Worm (Caenorhabditis elegans) whole organism, L4 larva: ENCODE measurements around the gene mex-5.
A peak's percentile ranks its signal among the peaks of the same experiment; 100 is the strongest.

Source experiments
- D1046.2 ChIP-seq: fragments of 200-800 bp; sonication (Bioruptor generic); IDR thresholded peaks from 2 replicates; pipeline ENCODE4 v1.3.6; 2022; ENCODE audit warnings: missing genetic modification characterization, missing compliant biosample characterization
- F10B5.3 ChIP-seq: sonication (generic microtip); optimal IDR thresholded peaks from 2 replicates; lab custom pipeline; 2016; ENCODE audit warnings: mild to moderate bottlenecking, missing genetic modification characterization, missing compliant biosample characterization
- F26F4.8 ChIP-seq: fragments of 200-800 bp; sonication (Bioruptor generic); conservative IDR thresholded peaks from 2 replicates; pipeline ENCODE4 v1.3.6; 2022; ENCODE audit warnings: missing genetic modification characterization, missing compliant biosample characterization
- F37D6.2 ChIP-seq: sonication (generic microtip); optimal IDR thresholded peaks from 2 replicates; lab custom pipeline; 2016; ENCODE audit warnings: mild to moderate bottlenecking, missing genetic modification characterization, missing compliant biosample characterization
- F44E2.7 ChIP-seq: fragments of 200-800 bp; sonication (Bioruptor generic); IDR thresholded peaks from 2 replicates; pipeline ENCODE4 v2.1.2; 2022; ENCODE audit warnings: missing genetic modification characterization, missing compliant biosample characterization
- T20F7.1 ChIP-seq: fragments of 200-800 bp; sonication (Bioruptor generic); optimal IDR thresholded peaks from 2 replicates; lab custom pipeline; 2018; ENCODE audit warnings: mild to moderate bottlenecking, missing genetic modification characterization, missing compliant biosample characterization
- Y5F2A.4 ChIP-seq: fragments of 200-800 bp; sonication (Bioruptor generic); optimal IDR thresholded peaks from 2 replicates; lab custom pipeline; 2018; ENCODE audit warnings: mild to moderate bottlenecking, missing genetic modification characterization, missing compliant biosample characterization
- Y75B8A.6 ChIP-seq: fragments of 200-800 bp; sonication (Bioruptor generic); IDR thresholded peaks from 2 replicates; pipeline ENCODE4 v1.3.6; 2022; ENCODE audit warnings: missing genetic modification reagents, missing genetic modification characterization, missing compliant biosample characterization
- aly-2 ChIP-seq: sonication (generic microtip); optimal IDR thresholded peaks from 2 replicates; lab custom pipeline; 2018; ENCODE audit warnings: missing biosample characterization, missing genetic modification characterization
- ceh-20 ChIP-seq: fragments of 200-800 bp; sonication (Bioruptor generic); IDR thresholded peaks from 2 replicates; pipeline ENCODE4 v1.3.6; 2022; ENCODE audit warnings: missing genetic modification reagents, missing genetic modification characterization, missing compliant biosample characterization
- ceh-28 ChIP-seq: fragments of 150-350 bp; optimal IDR thresholded peaks from 2 replicates; lab custom pipeline; 2014; ENCODE audit warnings: missing biosample characterization, missing genetic modification reagents, missing genetic modification characterization
- ceh-44 ChIP-seq: fragments of 200-800 bp; sonication (Bioruptor generic); IDR thresholded peaks from 2 replicates; pipeline ENCODE4 v1.3.6; 2022; ENCODE audit warnings: missing genetic modification reagents, missing genetic modification characterization, missing compliant biosample characterization
- ceh-82 ChIP-seq: sonication (generic microtip); optimal IDR thresholded peaks from 2 replicates; lab custom pipeline; 2017; ENCODE audit warnings: missing biosample characterization, missing genetic modification characterization
- ces-1 ChIP-seq: fragments of 150-350 bp; sonication (generic microtip); optimal IDR thresholded peaks from 4 replicates; lab custom pipeline; 2014; ENCODE audit warnings: missing biosample characterization, missing genetic modification reagents, missing genetic modification characterization
- ctbp-1 ChIP-seq: fragments of 200-800 bp; sonication (Bioruptor generic); IDR thresholded peaks from 2 replicates; pipeline ENCODE4 v1.3.6; 2022; ENCODE audit warnings: missing genetic modification reagents, missing genetic modification characterization, missing compliant biosample characterization
- daf-12 ChIP-seq: fragments of 150-350 bp; optimal IDR thresholded peaks from 2 replicates; lab custom pipeline; 2014; ENCODE audit warnings: missing biosample characterization, missing genetic modification reagents, missing genetic modification characterization
- daf-8 ChIP-seq: fragments of 200-800 bp; sonication (Bioruptor generic); IDR thresholded peaks from 2 replicates; pipeline ENCODE4 v1.3.6; 2022; ENCODE audit warnings: missing genetic modification characterization, missing compliant biosample characterization
- dmd-8 ChIP-seq: fragments of 200-800 bp; sonication (Bioruptor generic); IDR thresholded peaks from 2 replicates; pipeline ENCODE4 v1.3.6; 2022; ENCODE audit warnings: missing genetic modification characterization, missing compliant biosample characterization
- dmd-9 ChIP-seq: fragments of 200-800 bp; sonication (Bioruptor generic); IDR thresholded peaks from 2 replicates; pipeline ENCODE4 v1.3.6; 2022; ENCODE audit warnings: missing genetic modification reagents, missing genetic modification characterization, missing compliant biosample characterization
- egl-27 ChIP-seq: sonication (generic microtip); optimal IDR thresholded peaks from 3 replicates; lab custom pipeline; 2017; ENCODE audit warnings: missing biosample characterization, missing genetic modification reagents, missing genetic modification characterization
- egl-43 ChIP-seq: fragments of 200-800 bp; sonication (Bioruptor generic); IDR thresholded peaks from 2 replicates; pipeline ENCODE4 v1.3.6; 2022; ENCODE audit warnings: missing genetic modification reagents, missing genetic modification characterization, missing compliant biosample characterization
- fkh-10 ChIP-seq: fragments of 150-350 bp; optimal IDR thresholded peaks from 2 replicates; lab custom pipeline; 2014; ENCODE audit warnings: missing biosample characterization, missing genetic modification reagents, missing genetic modification characterization
- fos-1 ChIP-seq: fragments of 150-350 bp; optimal IDR thresholded peaks from 2 replicates; lab custom pipeline; 2014; ENCODE audit warnings: missing biosample characterization, missing genetic modification characterization
- hif-1 ChIP-seq, 2 experiments: sonication (generic microtip); optimal IDR thresholded peaks; 2 replicates each; lab custom pipeline; 2016 to 2017; ENCODE audit warnings: missing compliant biosample characterization in 2 of 2, missing genetic modification characterization in 2 of 2, missing genetic modification reagents in 2 of 2, missing genotype in 2 of 2, mild to moderate bottlenecking in 1 of 2
- hmg-1.1 ChIP-seq: fragments of 200-800 bp; sonication (Bioruptor generic); IDR thresholded peaks from 2 replicates; pipeline ENCODE4 v1.3.6; 2022; ENCODE audit warnings: missing genetic modification reagents, missing genetic modification characterization, missing compliant biosample characterization
- jun-1 ChIP-seq: fragments of 150-350 bp; optimal IDR thresholded peaks from 2 replicates; lab custom pipeline; 2014; ENCODE audit warnings: missing biosample characterization, missing genetic modification reagents, missing genetic modification characterization
- lim-7 ChIP-seq: fragments of 200-800 bp; sonication (Bioruptor generic); IDR thresholded peaks from 2 replicates; pipeline ENCODE4 v1.3.6; 2022; ENCODE audit warnings: missing genetic modification characterization, missing compliant biosample characterization
- lin-13 ChIP-seq: fragments of 150-350 bp; optimal IDR thresholded peaks from 2 replicates; lab custom pipeline; 2014; ENCODE audit warnings: missing biosample characterization, missing genetic modification reagents, missing genetic modification characterization
- lin-29 ChIP-seq: fragments of 200-800 bp; sonication (Bioruptor generic); IDR thresholded peaks from 2 replicates; pipeline ENCODE4 v1.3.6; 2022; ENCODE audit warnings: missing genetic modification reagents, missing genetic modification characterization, missing compliant biosample characterization
- lin-39 ChIP-seq: fragments of 150-350 bp; optimal IDR thresholded peaks from 2 replicates; lab custom pipeline; 2014; ENCODE audit warnings: missing biosample characterization, missing genetic modification reagents, missing genetic modification characterization
- lir-3 ChIP-seq: sonication (generic microtip); optimal IDR thresholded peaks from 2 replicates; lab custom pipeline; 2016; ENCODE audit warnings: mild to moderate bottlenecking, missing genetic modification characterization, missing compliant biosample characterization
- madf-5 ChIP-seq, 2 experiments: fragments of 200-800 bp; sonication (Bioruptor generic); IDR thresholded peaks; 2 replicates each; pipeline ENCODE4 v1.3.6; 2022; ENCODE audit warnings: missing compliant biosample characterization in 2 of 2, missing genetic modification characterization in 2 of 2
- madf-9 ChIP-seq: fragments of 200-800 bp; sonication (Bioruptor generic); conservative IDR thresholded peaks from 2 replicates; pipeline ENCODE4 v1.3.6; 2022; ENCODE audit warnings: missing genetic modification reagents, missing genetic modification characterization, missing compliant biosample characterization
- mdl-1 ChIP-seq, 2 experiments: fragments of 150-350 bp in 1 of 2; sonication (generic microtip) in 1 of 2; optimal IDR thresholded peaks; 2 replicates each; lab custom pipeline; 2014 to 2017; ENCODE audit warnings: missing biosample characterization in 2 of 2, missing genetic modification characterization in 2 of 2
- mep-1 ChIP-seq: fragments of 150-350 bp; sonication (generic microtip); optimal IDR thresholded peaks from 3 replicates; lab custom pipeline; 2014; ENCODE audit warnings: missing biosample characterization, missing genetic modification characterization
- mxl-3 ChIP-seq: fragments of 200-800 bp; sonication (Bioruptor generic); optimal IDR thresholded peaks from 2 replicates; lab custom pipeline; 2018; ENCODE audit warnings: mild to moderate bottlenecking, missing genetic modification characterization, missing compliant biosample characterization
- nhr-10 ChIP-seq: fragments of 150-350 bp; optimal IDR thresholded peaks from 2 replicates; lab custom pipeline; 2014; ENCODE audit warnings: missing biosample characterization, missing genetic modification characterization
- nhr-25 ChIP-seq: sonication (generic microtip); optimal IDR thresholded peaks from 2 replicates; lab custom pipeline; 2017; ENCODE audit warnings: missing genetic modification characterization, mild to moderate bottlenecking, missing compliant biosample characterization, antibody characterized with exemption, moderate library complexity, borderline replicate concordance; ENCODE audit not compliant: insufficient read depth
- nhr-41 ChIP-seq: fragments of 200-800 bp; sonication (Bioruptor generic); IDR thresholded peaks from 2 replicates; pipeline ENCODE4 v1.3.6; 2022; ENCODE audit warnings: missing genetic modification reagents, missing genetic modification characterization, missing compliant biosample characterization
- nhr-42 ChIP-seq: fragments of 200-800 bp; sonication (Bioruptor generic); IDR thresholded peaks from 2 replicates; pipeline ENCODE4 v1.3.6; 2022; ENCODE audit warnings: missing genetic modification characterization, missing compliant biosample characterization
- nhr-48 ChIP-seq: sonication (generic microtip); optimal IDR thresholded peaks from 2 replicates; lab custom pipeline; 2016; ENCODE audit warnings: mild to moderate bottlenecking, missing genetic modification characterization, missing compliant biosample characterization
- nhr-6 ChIP-seq: fragments of 150-350 bp; optimal IDR thresholded peaks from 2 replicates; lab custom pipeline; 2014; ENCODE audit warnings: missing biosample characterization, missing genetic modification characterization
- nhr-76 ChIP-seq: fragments of 150-350 bp; optimal IDR thresholded peaks from 2 replicates; lab custom pipeline; 2014; ENCODE audit warnings: missing biosample characterization, missing genetic modification characterization
- nhr-77 ChIP-seq: fragments of 150-350 bp; optimal IDR thresholded peaks from 2 replicates; lab custom pipeline; 2014; ENCODE audit warnings: missing biosample characterization, missing genetic modification characterization
- pha-4 ChIP-seq, 2 experiments: fragments of 150-350 bp in 1 of 2; fragments of 200-800 bp in 1 of 2; sonication (Bioruptor generic) in 1 of 2; IDR thresholded peaks in 1 of 2; optimal IDR thresholded peaks in 1 of 2; 2 replicates each; pipeline versions ENCODE4 v1.3.6 to Lab custom; 2014 to 2022; ENCODE audit warnings: missing genetic modification characterization in 2 of 2, missing genetic modification reagents in 2 of 2, missing biosample characterization in 1 of 2, missing compliant biosample characterization in 1 of 2
- php-3 ChIP-seq: fragments of 200-800 bp; sonication (Bioruptor generic); IDR thresholded peaks from 2 replicates; pipeline ENCODE4 v1.3.6; 2022; ENCODE audit warnings: missing genetic modification reagents, missing genetic modification characterization, missing compliant biosample characterization
- rbr-2 ChIP-seq: sonication (generic microtip); optimal IDR thresholded peaks from 2 replicates; lab custom pipeline; 2016; ENCODE audit warnings: missing genotype, missing genetic modification characterization, missing compliant biosample characterization
- set-16 ChIP-seq: fragments of 200-800 bp; sonication (Bioruptor generic); IDR thresholded peaks from 2 replicates; pipeline ENCODE4 v1.3.6; 2022; ENCODE audit warnings: missing genetic modification reagents, missing genetic modification characterization, missing compliant biosample characterization
- unc-39 ChIP-seq: sonication (generic microtip); optimal IDR thresholded peaks from 2 replicates; lab custom pipeline; 2017; ENCODE audit warnings: missing biosample characterization, missing genetic modification characterization
- zfp-3 ChIP-seq: fragments of 200-800 bp; sonication (Bioruptor generic); conservative IDR thresholded peaks from 2 replicates; pipeline ENCODE4 v1.3.6; 2022; ENCODE audit warnings: missing genetic modification reagents, missing genetic modification characterization, missing compliant biosample characterization
- zip-2 ChIP-seq: fragments of 150-350 bp; optimal IDR thresholded peaks from 2 replicates; lab custom pipeline; 2014; ENCODE audit warnings: missing biosample characterization, missing genetic modification characterization
- ztf-11 ChIP-seq: fragments of 150-350 bp; optimal IDR thresholded peaks from 2 replicates; lab custom pipeline; 2014; ENCODE audit warnings: missing biosample characterization, missing genetic modification characterization

mex-5 gene

DNA sequence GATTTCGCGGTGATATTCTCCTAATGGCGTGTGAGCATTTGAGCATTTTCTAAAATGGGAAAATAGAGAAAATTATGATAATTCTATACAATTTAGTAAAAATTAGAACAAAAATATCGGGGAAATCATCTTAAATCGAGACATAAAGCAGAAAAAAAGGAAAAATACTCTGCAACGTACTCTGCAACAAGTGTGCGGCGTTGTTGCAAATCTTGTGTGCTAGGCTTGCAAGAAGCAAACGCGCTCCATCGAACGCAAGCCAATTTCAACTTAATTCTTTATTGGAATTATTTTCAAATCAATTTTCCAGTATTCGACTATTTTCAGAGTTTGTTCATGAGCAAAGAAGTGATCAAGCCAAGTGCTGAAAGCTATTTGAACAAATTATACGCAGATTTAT, 32.5 kb downstream of the mex-5 start, which contains the start of the genes Y62E10A.20, Y62E10A.23 and mdt-9 (continued):
- TF ChIP-seq F26F4.8 (GFP tag; lab: Robert Waterston, UW) (no peak), fos-1 (tag; lab: Kevin White, UChicago) (no peak), F44E2.7 (GFP tag; lab: Robert Waterston, UW) (no peak), egl-43 (GFP tag; lab: Robert Waterston, UW) (no peak), ceh-82 (no peak), mxl-3 (no peak), nhr-25 (tag; lab: Kevin White, UChicago) (no peak), ces-1 (no peak), egl-27 (tag; lab: Kevin White, UChicago) (no peak), jun-1 (no peak), hif-1 (tag; optimal IDR thresholded peaks at IDR 0.05; lab: Kevin White, UChicago) (peak in 1 of 2 experiments; percentile 76), ceh-20 (GFP tag; lab: Robert Waterston, UW) (no peak), Y75B8A.6 (GFP tag; lab: Robert Waterston, UW) (no peak), dmd-9 (GFP tag; lab: Robert Waterston, UW) (no peak), nhr-77 (tag; lab: Kevin White, UChicago) (peak; percentile 38), hmg-1.1 (GFP tag; lab: Robert Waterston, UW) (peak; percentile 59), F37D6.2 (tag; lab: Kevin White, UChicago) (peak; percentile 41), rbr-2 (tag; lab: Kevin White, UChicago) (peak; percentile 61), daf-12 (no peak), nhr-48 (tag; lab: Kevin White, UChicago) (no peak), ctbp-1 (GFP tag; lab: Robert Waterston, UW) (peak; percentile 14; the same call in 1 of the 2 replicates), lin-13 (peak; percentile 88), unc-39 (tag; lab: Kevin White, UChicago) (no peak), nhr-42 (GFP tag; lab: Robert Waterston, UW) (no peak), lin-39 (tag; lab: Kevin White, UChicago) (no peak), nhr-10 (tag; lab: Kevin White, UChicago) (no peak), daf-8 (no peak), nhr-76 (tag; lab: Kevin White, UChicago) (no peak), ztf-11 (tag; lab: Kevin White, UChicago) (no peak), lin-29 (GFP tag; lab: Robert Waterston, UW) (no peak), php-3 (no peak), set-16 (GFP tag; lab: Robert Waterston, UW) (no peak), mdl-1 (tag; optimal IDR thresholded peaks at IDR 0.05; lab: Kevin White, UChicago) (no peak), aly-2 (tag; lab: Kevin White, UChicago) (no peak), mep-1 (tag; lab: Kevin White, UChicago) (peak; percentile 86), lim-7 (GFP tag; lab: Robert Waterston, UW) (no peak), lir-3 (tag; lab: Kevin White, UChicago) (no peak), D1046.2 (no peak), fkh-10 (GFP tag; lab: Kevin White, UChicago) (no peak), zip-2 (tag; lab: Kevin White, UChicago) (no peak), Y5F2A.4 (GFP tag; lab: Kevin White, UChicago) (no peak), T20F7.1 (no peak), nhr-41 (no peak), madf-5 (GFP tag; IDR thresholded peaks at IDR 0.05; lab: Robert Waterston, UW) (no peak), zfp-3 (no peak), F10B5.3 (tag; lab: Kevin White, UChicago) (no peak), ceh-44 (GFP tag; lab: Robert Waterston, UW) (no peak), ceh-28 (tag; lab: Kevin White, UChicago) (no peak), dmd-8 (GFP tag; lab: Robert Waterston, UW) (no peak), nhr-6 (tag; lab: Kevin White, UChicago) (peak; percentile 92), madf-9 (GFP tag; lab: Robert Waterston, UW) (no peak), pha-4 (GFP tag; IDR thresholded peaks at IDR 0.05; lab: Robert Waterston, UW) (no peak), pha-4 (tag; optimal IDR thresholded peaks at IDR 0.05; lab: Kevin White, UChicago) (peak; percentile 29)
